Fruit fly (Drosophila melanogaster) Kc167 (cell line): ENCODE results near the gene Ent3.

Source experiments
- Myc ChIP-seq: fragments of >200 bp; optimal IDR thresholded peaks from 2 replicates; lab custom pipeline; 2017; ENCODE audit warnings: missing external identifiers
- Sin3A ChIP-seq: fragments of >200 bp; optimal IDR thresholded peaks from 2 replicates; lab custom pipeline; 2018; ENCODE audit warnings: missing external identifiers
- h ChIP-seq: fragments of >200 bp; optimal IDR thresholded peaks from 3 replicates; lab custom pipeline; 2018; ENCODE audit warnings: missing external identifiers
- insv ChIP-seq: fragments of >200 bp; optimal IDR thresholded peaks from 3 replicates; lab custom pipeline; 2018; ENCODE audit warnings: missing external identifiers
- psq ChIP-seq: fragments of >200 bp; optimal IDR thresholded peaks from 2 replicates; lab custom pipeline; 2017; ENCODE audit warnings: missing external identifiers
- ttk ChIP-seq: sonication (Bioruptor generic); optimal IDR thresholded peaks from 2 replicates; lab custom pipeline; 2017; ENCODE audit warnings: missing external identifiers

The Ent3 gene

dm6 chr3L:12830416-12830815, 23.0 kb upstream of the Ent3 start:
- TF ChIP-seq ttk (lab: Kevin White, UChicago) (no peak), Myc (lab: Kevin White, UChicago) (no peak), insv (no peak), Sin3A (lab: Kevin White, UChicago) (no peak)

- TF ChIP-seq Sin3A (lab: Kevin White, UChicago): no peak
- TF ChIP-seq Myc (lab: Kevin White, UChicago): no peak
- no peak for TF ChIP-seq psq (lab: Kevin White, UChicago)
- TF ChIP-seq insv: no peak
- no peak for TF ChIP-seq h (lab: Kevin White, UChicago)
- TF ChIP-seq ttk (lab: Kevin White, UChicago): no peak
Measured at dm6 chr3L:12831290-12831952, 22.0 kb upstream of the Ent3 start.

dm6 chr3L:12832355-12832881, 21.0 kb upstream of the Ent3 start:
- TF ChIP-seq insv: no peak
- no peak for TF ChIP-seq ttk (lab: Kevin White, UChicago)
- no peak for TF ChIP-seq Sin3A (lab: Kevin White, UChicago)
- TF ChIP-seq h (lab: Kevin White, UChicago): no peak
- TF ChIP-seq psq (lab: Kevin White, UChicago): no peak
- TF ChIP-seq Myc (lab: Kevin White, UChicago): no peak

dm6 chr3L:12833354-12833753, 20.1 kb upstream of the Ent3 start:
- TF ChIP-seq Myc (lab: Kevin White, UChicago): no peak
- no peak for TF ChIP-seq insv
- TF ChIP-seq psq (lab: Kevin White, UChicago): no peak
- no peak for TF ChIP-seq Sin3A (lab: Kevin White, UChicago)
- TF ChIP-seq h (lab: Kevin White, UChicago): no peak
- no peak for TF ChIP-seq ttk (lab: Kevin White, UChicago)

dm6 chr3L:12833864-12834525, 19.5 kb upstream of the Ent3 start:
- TF ChIP-seq psq (lab: Kevin White, UChicago): no peak
- no peak for TF ChIP-seq Myc (lab: Kevin White, UChicago)
- TF ChIP-seq h (lab: Kevin White, UChicago): no peak

dm6 chr3L:12834526-12835213, 18.8 kb upstream of the Ent3 start:
- TF ChIP-seq psq (lab: Kevin White, UChicago) (no peak), Sin3A (lab: Kevin White, UChicago) (no peak), h (lab: Kevin White, UChicago) (no peak), ttk (lab: Kevin White, UChicago) (no peak), Myc (lab: Kevin White, UChicago) (no peak)

dm6 chr3L:12835511-12836479, 17.7 kb upstream of the Ent3 start:
- TF ChIP-seq insv (no peak), psq (lab: Kevin White, UChicago) (no peak), Myc (lab: Kevin White, UChicago) (no peak), Sin3A (lab: Kevin White, UChicago) (no peak), h (lab: Kevin White, UChicago) (no peak), ttk (lab: Kevin White, UChicago) (no peak)

- no peak for TF ChIP-seq insv
- TF ChIP-seq Myc (lab: Kevin White, UChicago): no peak
- no peak for TF ChIP-seq h (lab: Kevin White, UChicago)
- TF ChIP-seq Sin3A (lab: Kevin White, UChicago): no peak
- no peak for TF ChIP-seq ttk (lab: Kevin White, UChicago)
- no peak for TF ChIP-seq psq (lab: Kevin White, UChicago)
Measured at dm6 chr3L:12837196-12837720, 16.2 kb upstream of the Ent3 start.

- no peak for TF ChIP-seq psq (lab: Kevin White, UChicago)
- no peak for TF ChIP-seq ttk (lab: Kevin White, UChicago)
- no peak for TF ChIP-seq h (lab: Kevin White, UChicago)
- no peak for TF ChIP-seq Sin3A (lab: Kevin White, UChicago)
- no peak for TF ChIP-seq Myc (lab: Kevin White, UChicago)
- TF ChIP-seq insv: no peak
Measured at dm6 chr3L:12839882-12840281, 13.6 kb upstream of the Ent3 start.

dm6 chr3L:12841459-12841858, 12.0 kb upstream of the Ent3 start:
- TF ChIP-seq Myc (lab: Kevin White, UChicago): no peak
- TF ChIP-seq Sin3A (lab: Kevin White, UChicago): no peak
- no peak for TF ChIP-seq psq (lab: Kevin White, UChicago)
